Worm (Caenorhabditis elegans) whole organism, late embryonic: ENCODE measurements around the gene Y57G11C.14.

ENCODE experiments used
- unc-42 ChIP-seq: sonication (generic microtip); optimal IDR thresholded peaks from 2 replicates; lab custom pipeline; 2016; ENCODE audit warnings: missing genotype, missing genetic modification characterization, missing compliant biosample characterization
- ztf-16 ChIP-seq: sonication (generic microtip); optimal IDR thresholded peaks from 2 replicates; lab custom pipeline; 2017; ENCODE audit warnings: missing genetic modification characterization, missing compliant biosample characterization

DNA sequence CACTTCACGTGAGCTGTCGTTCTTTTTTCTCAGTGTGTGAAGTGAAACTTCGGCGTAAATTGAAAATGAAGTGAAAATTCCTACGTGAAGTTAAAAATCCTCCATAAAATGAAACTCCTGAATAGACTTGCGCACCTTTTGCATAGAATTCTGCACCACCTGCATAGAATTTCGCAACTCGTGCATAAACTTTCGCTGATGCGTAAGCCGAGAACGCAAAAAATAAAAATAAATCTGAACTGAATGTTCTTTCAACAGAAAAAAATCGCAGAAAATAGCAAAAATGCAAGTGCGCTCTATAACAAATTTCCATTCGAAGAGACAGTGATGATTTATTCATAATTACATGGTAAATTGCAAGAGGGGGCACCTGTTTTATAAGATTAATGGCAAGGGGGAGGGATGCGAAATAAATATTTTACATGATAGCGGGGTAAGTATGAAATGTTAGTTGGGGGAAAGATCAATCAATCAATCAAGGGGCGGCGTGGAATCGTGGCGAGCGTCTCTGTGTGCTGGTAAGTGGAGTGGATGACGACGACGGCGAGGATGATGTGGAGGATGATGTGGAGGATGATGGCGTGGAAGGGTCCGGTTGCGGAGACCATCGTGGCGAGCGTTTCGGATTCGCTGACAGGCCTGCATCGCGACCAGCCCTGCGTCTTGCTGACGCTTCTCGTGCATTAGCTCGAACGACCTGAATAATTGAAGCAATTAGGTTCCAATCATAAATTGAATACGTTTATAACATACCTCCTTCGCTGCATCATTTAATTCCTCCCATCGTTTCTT is 25.6 kb upstream of the Y57G11C.14 start, which contains the start of gene Y57G11C.36:
- TF ChIP-seq unc-42 = no peak
- TF ChIP-seq ztf-16 (tag; lab: Kevin White, UChicago) = no peak
